Worm (Caenorhabditis elegans) whole organism, L4 larva: ENCODE results near the gene taf-11.3.

Experiments used
- F49E8.2 ChIP-seq: sonication (generic microtip); optimal IDR thresholded peaks from 2 replicates; lab custom pipeline; 2016; ENCODE audit warnings: missing compliant biosample characterization, mild to moderate bottlenecking, missing genetic modification characterization, borderline replicate concordance
- ZK546.5 ChIP-seq, 2 experiments: sonication (generic microtip); optimal IDR thresholded peaks; 2 replicates each; lab custom pipeline; 2017; ENCODE audit warnings: missing biosample characterization in 2 of 2, missing genetic modification characterization in 2 of 2
- ces-1 ChIP-seq: fragments of 150-350 bp; sonication (generic microtip); optimal IDR thresholded peaks from 4 replicates; lab custom pipeline; 2014; ENCODE audit warnings: missing biosample characterization, missing genetic modification reagents, missing genetic modification characterization
- dpl-1 ChIP-seq: fragments of 150-350 bp; optimal IDR thresholded peaks from 2 replicates; lab custom pipeline; 2014; ENCODE audit warnings: missing biosample characterization, missing genetic modification reagents, missing genetic modification characterization
- duxl-1 ChIP-seq: sonication (generic microtip); optimal IDR thresholded peaks from 2 replicates; lab custom pipeline; 2016; ENCODE audit warnings: mild to moderate bottlenecking, missing genetic modification characterization, moderate library complexity, missing compliant biosample characterization; ENCODE audit not compliant: poor library complexity
- hif-1 ChIP-seq, 2 experiments: sonication (generic microtip); optimal IDR thresholded peaks; 2 replicates each; lab custom pipeline; 2016 to 2017; ENCODE audit warnings: missing compliant biosample characterization in 2 of 2, missing genetic modification characterization in 2 of 2, missing genetic modification reagents in 2 of 2, missing genotype in 2 of 2, mild to moderate bottlenecking in 1 of 2
- lin-39 ChIP-seq: fragments of 150-350 bp; optimal IDR thresholded peaks from 2 replicates; lab custom pipeline; 2014; ENCODE audit warnings: missing biosample characterization, missing genetic modification reagents, missing genetic modification characterization
- madf-9 ChIP-seq: fragments of 200-800 bp; sonication (Bioruptor generic); conservative IDR thresholded peaks from 2 replicates; pipeline ENCODE4 v1.3.6; 2022; ENCODE audit warnings: missing genetic modification reagents, missing genetic modification characterization, missing compliant biosample characterization
- nhr-25 ChIP-seq: sonication (generic microtip); optimal IDR thresholded peaks from 2 replicates; lab custom pipeline; 2017; ENCODE audit warnings: missing genetic modification characterization, mild to moderate bottlenecking, missing compliant biosample characterization, antibody characterized with exemption, moderate library complexity, borderline replicate concordance; ENCODE audit not compliant: insufficient read depth
- unc-130 ChIP-seq: sonication (generic microtip); optimal IDR thresholded peaks from 2 replicates; lab custom pipeline; 2016; ENCODE audit warnings: missing genetic modification reagents, missing genetic modification characterization, missing compliant biosample characterization
- unc-39 ChIP-seq: sonication (generic microtip); optimal IDR thresholded peaks from 2 replicates; lab custom pipeline; 2017; ENCODE audit warnings: missing biosample characterization, missing genetic modification characterization
- vab-7 ChIP-seq: fragments of 200-800 bp; sonication (Bioruptor generic); IDR thresholded peaks from 2 replicates; pipeline ENCODE4 v1.3.6; 2022; ENCODE audit warnings: missing genetic modification reagents, missing genetic modification characterization, missing compliant biosample characterization

DNA sequence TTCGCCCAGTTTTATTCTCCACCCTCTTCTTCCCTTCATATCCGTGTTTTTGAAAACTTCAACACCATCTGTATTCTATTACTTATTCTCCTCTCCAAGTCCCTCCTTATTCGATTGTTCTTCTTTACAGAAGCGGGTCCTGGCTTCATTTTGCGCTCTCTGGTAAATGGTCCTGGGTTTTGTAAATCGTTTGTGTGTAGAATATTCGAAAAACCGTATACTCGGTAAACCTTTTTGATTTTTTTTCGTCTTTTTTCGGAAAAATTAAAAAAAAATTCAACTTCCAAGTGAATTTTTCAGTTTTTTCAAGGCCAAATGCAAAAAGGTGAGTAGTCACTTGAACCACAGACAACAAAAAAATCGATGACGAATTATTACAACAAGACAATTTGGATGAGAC lies 30.1 kb downstream of the taf-11.3 start, which contains the start of gene D2045.9:
- TF ChIP-seq unc-39: no peak
- TF ChIP-seq hif-1 (tag; optimal IDR thresholded peaks at IDR 0.05; lab: Kevin White, UChicago): no peak
- TF ChIP-seq duxl-1 (tag; lab: Kevin White, UChicago): no peak
- TF ChIP-seq dpl-1 (GFP tag; lab: Kevin White, UChicago): no peak
- TF ChIP-seq lin-39: no peak
- TF ChIP-seq ces-1: no peak
- TF ChIP-seq madf-9: no peak
- no peak for TF ChIP-seq vab-7 (GFP tag; lab: Robert Waterston, UW)
- TF ChIP-seq unc-130 (GFP tag; lab: Kevin White, UChicago): no peak
- no peak for TF ChIP-seq nhr-25
- no peak for TF ChIP-seq F49E8.2 (tag; lab: Kevin White, UChicago)
- TF ChIP-seq ZK546.5 (tag; optimal IDR thresholded peaks at IDR 0.05; lab: Kevin White, UChicago): no peak
